Worm (Caenorhabditis elegans): ENCODE data around the gene mes-4.

DNA sequence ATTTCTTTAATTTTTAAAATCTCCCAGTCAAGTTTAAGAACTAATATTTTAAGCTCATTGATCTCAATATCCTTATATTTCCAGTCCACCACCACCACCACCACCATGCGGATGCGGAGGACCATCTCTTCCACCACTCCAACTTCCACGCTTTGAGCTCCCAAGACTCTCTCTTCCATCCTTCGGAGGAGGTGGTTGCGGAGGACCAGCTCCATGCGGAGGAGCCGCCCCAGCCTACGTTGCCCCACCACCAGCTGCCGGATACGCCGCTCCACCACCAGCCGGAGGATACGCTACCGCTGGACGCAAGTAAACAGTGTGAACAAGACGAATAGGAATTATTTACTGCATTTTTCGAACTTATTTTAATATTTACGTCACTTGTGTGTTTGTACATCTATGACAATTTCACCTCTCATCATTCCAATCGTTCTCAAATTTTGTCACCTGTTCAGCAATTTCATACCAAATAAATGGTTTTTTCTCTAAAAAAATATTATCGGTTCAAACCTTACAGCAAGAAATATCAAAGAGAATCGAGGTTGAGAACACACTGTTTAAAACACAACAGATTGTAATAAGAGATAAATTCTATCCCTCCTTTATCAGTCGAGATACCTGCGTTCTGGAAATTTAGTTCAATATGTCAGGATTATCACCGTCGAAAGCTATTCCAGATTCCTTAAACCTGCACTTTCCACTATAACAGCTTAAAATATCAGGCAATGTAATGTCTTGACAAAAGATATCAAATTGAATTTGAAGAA, 25.9 kb downstream of the mes-4 start:
- TF ChIP-seq zip-8 (tag; optimal IDR thresholded peaks at IDR 0.05), result no peak
- no peak for TF ChIP-seq unc-120 (tag; optimal IDR thresholded peaks at IDR 0.05; ENCODE audit: poor library complexity, severe bottlenecking)
- TF ChIP-seq nhr-28 (tag; optimal IDR thresholded peaks at IDR 0.05), result no peak
- no peak for TF ChIP-seq mab-5 (tag; optimal IDR thresholded peaks at IDR 0.05)
- TF ChIP-seq ceh-39 (tag; optimal IDR thresholded peaks at IDR 0.05), result no peak
- TF ChIP-seq flh-1 (GFP tag; optimal IDR thresholded peaks at IDR 0.05), result no peak
- no peak for TF ChIP-seq ztf-11 (tag; optimal IDR thresholded peaks at IDR 0.05)
- no peak for TF ChIP-seq sptf-1 (tag; optimal IDR thresholded peaks at IDR 0.05)
- no peak for TF ChIP-seq M03D4.4 (tag; optimal IDR thresholded peaks at IDR 0.05)

Measured in whole organism, mixed stage, embryonic.